Worm (Caenorhabditis elegans) whole organism, L3 larva: Measurements from ENCODE around the gene Y54G2A.76.

Source experiments
- ama-1 ChIP-seq: fragments of 150-350 bp; optimal IDR thresholded peaks from 2 replicates; lab custom pipeline; 2018
- ceh-82 ChIP-seq: fragments of 150-350 bp; optimal IDR thresholded peaks from 2 replicates; lab custom pipeline; 2014; ENCODE audit warnings: missing biosample characterization, missing genetic modification characterization
- elt-3 ChIP-seq, 3 experiments: fragments of 150-350 bp in 1 of 3; sonication (generic microtip) in 2 of 3; optimal IDR thresholded peaks; 2 replicates in 2 of 3; 4 replicates in 1 of 3; lab custom pipeline; 2014 to 2017; ENCODE audit warnings: missing biosample characterization in 3 of 3, missing genetic modification characterization in 3 of 3
- pha-4 ChIP-seq: fragments of 150-350 bp; optimal IDR thresholded peaks from 2 replicates; lab custom pipeline; 2014; ENCODE audit warnings: missing biosample characterization, missing genetic modification reagents, missing genetic modification characterization
- ztf-4 ChIP-seq: fragments of 150-350 bp; optimal IDR thresholded peaks from 2 replicates; lab custom pipeline; 2014; ENCODE audit warnings: missing biosample characterization, missing genetic modification characterization

ce11 chrIV:2855056-2855752 lies 46.0 kb downstream of the Y54G2A.76 start:
- TF ChIP-seq pha-4 (tag; lab: Kevin White, UChicago) (no peak), ceh-82 (tag; lab: Kevin White, UChicago) (no peak), ama-1 (lab: Kevin White, UChicago) (no peak), ztf-4 (tag; lab: Kevin White, UChicago) (no peak), elt-3 (tag; optimal IDR thresholded peaks at IDR 0.05; lab: Kevin White, UChicago) (no peak)
